5 fruit fly cellular contexts compared by ENCODE assay signal in genomic region chr2L:18810960-18811642, dm6.
TF ChIP-seq lines count a peak whose summit lies in the region.

CG10570 (minus strand) TSS chr2L:18811252.
CG42502 (minus strand) TSS chr2L:18811252.

- no peak for TF ChIP-seq CTCF in whole organism, embryonic (GFP tag; optimal IDR thresholded peaks at IDR 0.05; lab: Kevin White, UChicago)

TF ChIP-seq in whole organism, 6 proteins besides CTCF, POLR2A, EP300 and RAD21:
- TF ChIP-seq CG8478 (optimal IDR thresholded peaks at IDR 0.05; lab: Kevin White, UChicago): no peak
- TF ChIP-seq pan (optimal IDR thresholded peaks at IDR 0.05; lab: Kevin White, UChicago): peak; percentile 73

TF ChIP-seq in whole organism, embryonic, 481 proteins besides CTCF, POLR2A, EP300 and RAD21 (continues in another document):
- TF ChIP-seq gsb (GFP tag; IDR thresholded peaks at IDR 0.05; lab: Robert Waterston, UW) (no peak), CG2678 (tag; optimal IDR thresholded peaks at IDR 0.05; lab: Kevin White, UChicago) (peak; percentile 29), CG8924 (tag; optimal IDR thresholded peaks at IDR 0.05; lab: Kevin White, UChicago) (peak; percentile 2), CG13287 (GFP tag; IDR thresholded peaks at IDR 0.05; lab: Robert Waterston, UW; ENCODE audit: partially characterized antibody) (no peak), Hr51 (GFP tag; optimal IDR thresholded peaks at IDR 0.05; lab: Kevin White, UChicago) (peak in 1 of 2 experiments; percentile 11), sens (GFP tag; lab: Kevin White, UChicago) (peak; percentile 41), D19B (GFP tag; optimal IDR thresholded peaks at IDR 0.05; lab: Kevin White, UChicago) (peak; percentile 71), Ptx1 (GFP tag; IDR thresholded peaks at IDR 0.05; lab: Robert Waterston, UW) (0 out of 2 replicates have a peak, but pooled peaks have one; percentile 25), Med (GFP tag; lab: Kevin White, UChicago) (peak; percentile 5), sr (GFP tag; IDR thresholded peaks at IDR 0.05; lab: Robert Waterston, UW) (0 out of 3 replicates have a peak, but pooled peaks have one; percentile 5), NFAT (GFP tag; IDR thresholded peaks at IDR 0.05; lab: Robert Waterston, UW) (no peak), CG18262 (tag; optimal IDR thresholded peaks at IDR 0.05; lab: Kevin White, UChicago) (peak; percentile 1), Vsx1 (GFP tag; optimal IDR thresholded peaks at IDR 0.05; lab: Kevin White, UChicago) (no peak), CG16813 (GFP tag; IDR thresholded peaks at IDR 0.05; lab: Robert Waterston, UW; ENCODE audit: partially characterized antibody) (0 out of 3 replicates have a peak, but pooled peaks have one; percentile 16), HLH4C (GFP tag; IDR thresholded peaks at IDR 0.05; lab: Robert Waterston, UW; ENCODE audit: partially characterized antibody) (peak; percentile 43; the same call in 2 of the 3 replicates), CG11504 (tag; optimal IDR thresholded peaks at IDR 0.05; lab: Kevin White, UChicago) (peak; percentile 14), Dref (GFP tag; IDR thresholded peaks at IDR 0.05; lab: Robert Waterston, UW) (0 out of 2 replicates have a peak, but pooled peaks have one; percentile 21), bbx (GFP tag; IDR thresholded peaks at IDR 0.05; lab: Robert Waterston, UW; ENCODE audit: partially characterized antibody) (peak; percentile 21; the same call in 1 of the 2 replicates), klu (GFP tag; IDR thresholded peaks at IDR 0.05; lab: Robert Waterston, UW) (peak; percentile 32; the same call in 1 of the 2 replicates), CG1603 (tag; optimal IDR thresholded peaks at IDR 0.05; lab: Kevin White, UChicago) (no peak)

TF ChIP-seq in whole organism, prepupa, 60 proteins besides CTCF, POLR2A, EP300 and RAD21 (continues in another document):
- no peak for TF ChIP-seq Hr39 (GFP tag; optimal IDR thresholded peaks at IDR 0.05; lab: Kevin White, UChicago)
- TF ChIP-seq lz (GFP tag; optimal IDR thresholded peaks at IDR 0.05; lab: Kevin White, UChicago): no peak
- TF ChIP-seq achi (GFP tag; optimal IDR thresholded peaks at IDR 0.05; lab: Kevin White, UChicago): peak; percentile 11
- peak; percentile 37 for TF ChIP-seq CG6808 (GFP tag; optimal IDR thresholded peaks at IDR 0.05; lab: Kevin White, UChicago)
- TF ChIP-seq Gug (GFP tag; IDR thresholded peaks at IDR 0.05; lab: Robert Waterston, UW): no peak
- peak; percentile 16 for TF ChIP-seq Smox (GFP tag; optimal IDR thresholded peaks at IDR 0.05; lab: Kevin White, UChicago)
- no peak for TF ChIP-seq CG7368 (GFP tag; optimal IDR thresholded peaks at IDR 0.05; lab: Kevin White, UChicago)
- no peak for TF ChIP-seq cyc (GFP tag; optimal IDR thresholded peaks at IDR 0.05; lab: Kevin White, UChicago)
- peak; percentile 93 for TF ChIP-seq CG1621 (tag; optimal IDR thresholded peaks at IDR 0.05; lab: Kevin White, UChicago)
- TF ChIP-seq CG11902 (GFP tag; optimal IDR thresholded peaks at IDR 0.05; lab: Kevin White, UChicago): peak; percentile 30
- TF ChIP-seq Lpt (GFP tag; optimal IDR thresholded peaks at IDR 0.05; lab: Kevin White, UChicago): no peak
- no peak for TF ChIP-seq CG32006 (GFP tag; optimal IDR thresholded peaks at IDR 0.05; lab: Kevin White, UChicago)
- peak; percentile 50 for TF ChIP-seq CG8632 (GFP tag; optimal IDR thresholded peaks at IDR 0.05; lab: Kevin White, UChicago)
- TF ChIP-seq spab (GFP tag; optimal IDR thresholded peaks at IDR 0.05; lab: Kevin White, UChicago): peak; percentile 12
- no peak for TF ChIP-seq fd59A (GFP tag; optimal IDR thresholded peaks at IDR 0.05; lab: Kevin White, UChicago)
- no peak for TF ChIP-seq CG15336 (GFP tag; IDR thresholded peaks at IDR 0.05; lab: Robert Waterston, UW)
- 0 out of 3 replicates have a peak, but pooled peaks have one; percentile 12 for TF ChIP-seq CG6163 (GFP tag; IDR thresholded peaks at IDR 0.05; lab: Robert Waterston, UW)
- TF ChIP-seq Ets96B (tag; optimal IDR thresholded peaks at IDR 0.05; lab: Kevin White, UChicago): peak; percentile 38
- TF ChIP-seq Sox15 (GFP tag; optimal IDR thresholded peaks at IDR 0.05; lab: Kevin White, UChicago): peak; percentile 10
- peak; percentile 40 for TF ChIP-seq CG3032 (tag; optimal IDR thresholded peaks at IDR 0.05; lab: Kevin White, UChicago)
- no peak for TF ChIP-seq Eip93F (GFP tag; optimal IDR thresholded peaks at IDR 0.05; lab: Kevin White, UChicago)
- TF ChIP-seq ss (GFP tag; optimal IDR thresholded peaks at IDR 0.05; lab: Kevin White, UChicago): peak in 1 of 2 experiments; percentile 43
- no peak for TF ChIP-seq Sox14 (GFP tag; optimal IDR thresholded peaks at IDR 0.05; lab: Kevin White, UChicago)

TF ChIP-seq in whole organism, pupa, 21 proteins besides CTCF, POLR2A, EP300 and RAD21:
- TF ChIP-seq rn (GFP tag; IDR thresholded peaks at IDR 0.05; lab: Robert Waterston, UW) (no peak), CG17806 (tag; optimal IDR thresholded peaks at IDR 0.05; lab: Kevin White, UChicago) (peak; percentile 8), CG34367 (tag; optimal IDR thresholded peaks at IDR 0.05; lab: Kevin White, UChicago) (no peak), Pif1B (GFP tag; optimal IDR thresholded peaks at IDR 0.05; lab: Kevin White, UChicago) (peak; percentile 2), Pif1A (GFP tag; optimal IDR thresholded peaks at IDR 0.05; lab: Kevin White, UChicago) (no peak), CG4496 (GFP tag; IDR thresholded peaks at IDR 0.05; lab: Robert Waterston, UW) (peak; percentile 52; the same call in 2 of the 3 replicates), gl (tag; optimal IDR thresholded peaks at IDR 0.05; lab: Kevin White, UChicago) (no peak), CG10348 (GFP tag; IDR thresholded peaks at IDR 0.05; lab: Robert Waterston, UW) (no peak), Snoo (tag; optimal IDR thresholded peaks at IDR 0.05; lab: Kevin White, UChicago) (no peak), CG12605 (GFP tag; IDR thresholded peaks at IDR 0.05; lab: Robert Waterston, UW) (no peak), fd96Ca (GFP tag; IDR thresholded peaks at IDR 0.05; lab: Robert Waterston, UW) (no peak; the same call in 2 of the 3 replicates), Ets98B (GFP tag; IDR thresholded peaks at IDR 0.05; lab: Robert Waterston, UW) (no peak), D1 (tag; optimal IDR thresholded peaks at IDR 0.05; lab: Kevin White, UChicago) (no peak), CG8301 (tag; optimal IDR thresholded peaks at IDR 0.05; lab: Kevin White, UChicago) (no peak), CG15710 (tag; optimal IDR thresholded peaks at IDR 0.05; lab: Kevin White, UChicago) (peak; percentile 62), CG13204 (GFP tag; optimal IDR thresholded peaks at IDR 0.05; lab: Kevin White, UChicago) (peak; percentile 60), CG32121 (GFP tag; IDR thresholded peaks at IDR 0.05; lab: Robert Waterston, UW) (no peak), EcR (GFP tag; optimal IDR thresholded peaks at IDR 0.05; lab: Kevin White, UChicago) (no peak), CG14655 (GFP tag; optimal IDR thresholded peaks at IDR 0.05; lab: Kevin White, UChicago) (peak; percentile 3), CG8159 (tag; optimal IDR thresholded peaks at IDR 0.05; lab: Kevin White, UChicago) (peak; percentile 64), CG9948 (tag; optimal IDR thresholded peaks at IDR 0.05; lab: Kevin White, UChicago) (no peak)

TF ChIP-seq in whole organism, wandering third instar larva, 38 proteins besides CTCF, POLR2A, EP300 and RAD21:
- TF ChIP-seq Dif (GFP tag; optimal IDR thresholded peaks at IDR 0.05; lab: Kevin White, UChicago; ENCODE audit: partially characterized antibody) (peak; percentile 2), Jra (GFP tag; optimal IDR thresholded peaks at IDR 0.05; lab: Kevin White, UChicago) (no peak), CG9705 (GFP tag; optimal IDR thresholded peaks at IDR 0.05; lab: Kevin White, UChicago) (no peak), Dfd (GFP tag; optimal IDR thresholded peaks at IDR 0.05; lab: Kevin White, UChicago) (no peak), pan (optimal IDR thresholded peaks at IDR 0.05; lab: Kevin White, UChicago) (peak; percentile 34), foxo (GFP tag; optimal IDR thresholded peaks at IDR 0.05; lab: Kevin White, UChicago) (no peak), HLH106 (tag; optimal IDR thresholded peaks at IDR 0.05; lab: Kevin White, UChicago) (peak; percentile 41), Sp1 (GFP tag; optimal IDR thresholded peaks at IDR 0.05; lab: Kevin White, UChicago) (peak; percentile 27)
